Worm (Caenorhabditis elegans) whole organism, late embryonic: ENCODE data around the gene ztf-30.

Experiments
- C08G9.2 ChIP-seq: sonication (generic microtip); optimal IDR thresholded peaks from 2 replicates; lab custom pipeline; 2016; ENCODE audit warnings: mild to moderate bottlenecking, missing genetic modification characterization, moderate library complexity, missing compliant biosample characterization
- F13H6.1 ChIP-seq: sonication (generic microtip); optimal IDR thresholded peaks from 2 replicates; lab custom pipeline; 2016; ENCODE audit warnings: missing genetic modification characterization, missing compliant biosample characterization
- K09A11.1 ChIP-seq: sonication (generic microtip); optimal IDR thresholded peaks from 2 replicates; lab custom pipeline; 2017; ENCODE audit warnings: antibody characterized with exemption, mild to moderate bottlenecking, missing genetic modification characterization, missing compliant biosample characterization; ENCODE audit not compliant: insufficient read depth
- T23F11.4 ChIP-seq: fragments of 200-800 bp; sonication (Bioruptor generic); optimal IDR thresholded peaks from 2 replicates; lab custom pipeline; 2018; ENCODE audit warnings: mild to moderate bottlenecking, missing genetic modification characterization, missing compliant biosample characterization
- Y22D7AL.16 ChIP-seq: sonication (generic microtip); optimal IDR thresholded peaks from 2 replicates; lab custom pipeline; 2016; ENCODE audit warnings: missing genetic modification characterization, missing compliant biosample characterization
- ceh-18 ChIP-seq: sonication (generic microtip); optimal IDR thresholded peaks from 2 replicates; lab custom pipeline; 2016; ENCODE audit warnings: missing genetic modification characterization, missing compliant biosample characterization
- ceh-30 ChIP-seq: fragments of 150-350 bp; optimal IDR thresholded peaks from 2 replicates; lab custom pipeline; 2014; ENCODE audit warnings: missing biosample characterization, missing genetic modification characterization
- ceh-48 ChIP-seq: sonication (generic microtip); optimal IDR thresholded peaks from 2 replicates; lab custom pipeline; 2016; ENCODE audit warnings: missing genetic modification characterization, inconsistent platforms, missing compliant biosample characterization
- ceh-6 ChIP-seq: fragments of 200-800 bp; sonication (Bioruptor generic); optimal IDR thresholded peaks from 2 replicates; lab custom pipeline; 2018; ENCODE audit warnings: mild to moderate bottlenecking, missing genetic modification characterization, missing compliant biosample characterization
- ceh-9 ChIP-seq: sonication (generic microtip); optimal IDR thresholded peaks from 2 replicates; lab custom pipeline; 2016; ENCODE audit warnings: mild to moderate bottlenecking, missing genetic modification characterization, inconsistent platforms, missing compliant biosample characterization
- che-1 ChIP-seq: sonication (generic microtip); optimal IDR thresholded peaks from 2 replicates; lab custom pipeline; 2016; ENCODE audit warnings: mild to moderate bottlenecking, missing genetic modification characterization, missing compliant biosample characterization
- dmd-4 ChIP-seq: sonication (generic microtip); optimal IDR thresholded peaks from 2 replicates; lab custom pipeline; 2016; ENCODE audit warnings: borderline replicate concordance, missing genetic modification characterization, missing compliant biosample characterization
- dve-1 ChIP-seq: sonication (generic microtip); optimal IDR thresholded peaks from 2 replicates; lab custom pipeline; 2017; ENCODE audit warnings: antibody characterized with exemption, mild to moderate bottlenecking, missing genetic modification characterization, missing compliant biosample characterization
- elt-2 ChIP-seq: sonication (generic microtip); optimal IDR thresholded peaks from 2 replicates; lab custom pipeline; 2016; ENCODE audit warnings: missing genetic modification reagents, missing genetic modification characterization, missing compliant biosample characterization
- fkh-10 ChIP-seq: fragments of 150-350 bp; optimal IDR thresholded peaks from 2 replicates; lab custom pipeline; 2014; ENCODE audit warnings: missing biosample characterization, missing genetic modification reagents, missing genetic modification characterization
- fkh-6 ChIP-seq: sonication (generic microtip); optimal IDR thresholded peaks from 2 replicates; lab custom pipeline; 2016; ENCODE audit warnings: missing genetic modification characterization, missing compliant biosample characterization
- hlh-13 ChIP-seq: fragments of 200-800 bp; sonication (Bioruptor generic); optimal IDR thresholded peaks from 2 replicates; lab custom pipeline; 2018; ENCODE audit warnings: mild to moderate bottlenecking, missing genetic modification characterization, missing compliant biosample characterization
- hlh-30 ChIP-seq: sonication (generic microtip); optimal IDR thresholded peaks from 2 replicates; lab custom pipeline; 2017; ENCODE audit warnings: antibody characterized with exemption, missing genetic modification characterization, missing compliant biosample characterization; ENCODE audit not compliant: insufficient read depth
- hlh-6 ChIP-seq: sonication (generic microtip); optimal IDR thresholded peaks from 2 replicates; lab custom pipeline; 2016; ENCODE audit warnings: missing genotype, missing genetic modification characterization, missing compliant biosample characterization
- lim-6 ChIP-seq: sonication (generic microtip); optimal IDR thresholded peaks from 2 replicates; lab custom pipeline; 2016; ENCODE audit warnings: missing genetic modification characterization, missing compliant biosample characterization
- mec-3 ChIP-seq: sonication (generic microtip); optimal IDR thresholded peaks from 2 replicates; lab custom pipeline; 2016; ENCODE audit warnings: borderline replicate concordance, missing genetic modification characterization, missing compliant biosample characterization
- odd-2 ChIP-seq: sonication (generic microtip); optimal IDR thresholded peaks from 2 replicates; lab custom pipeline; 2017; ENCODE audit warnings: antibody characterized with exemption, mild to moderate bottlenecking, missing genetic modification characterization, missing compliant biosample characterization
- pat-9 ChIP-seq: fragments of 200-800 bp; sonication (Bioruptor generic); optimal IDR thresholded peaks from 2 replicates; lab custom pipeline; 2018; ENCODE audit warnings: mild to moderate bottlenecking, missing genetic modification characterization, moderate library complexity, missing compliant biosample characterization
- pax-1 ChIP-seq: fragments of 150-350 bp; optimal IDR thresholded peaks from 2 replicates; lab custom pipeline; 2014; ENCODE audit warnings: missing biosample characterization, missing genetic modification characterization
- pha-2 ChIP-seq: sonication (generic microtip); optimal IDR thresholded peaks from 2 replicates; lab custom pipeline; 2017; ENCODE audit warnings: mild to moderate bottlenecking, missing genetic modification characterization, missing compliant biosample characterization
- pha-4 ChIP-seq: fragments of 150-350 bp; optimal IDR thresholded peaks from 2 replicates; lab custom pipeline; 2018; ENCODE audit warnings: missing biosample characterization, missing genetic modification reagents, missing genetic modification characterization
- pros-1 ChIP-seq: fragments of 150-350 bp; optimal IDR thresholded peaks from 2 replicates; lab custom pipeline; 2014; ENCODE audit warnings: missing biosample characterization, missing genetic modification reagents, missing genetic modification characterization
- sox-2 ChIP-seq: fragments of 200-800 bp; sonication (Bioruptor generic); IDR thresholded peaks from 2 replicates; pipeline ENCODE4 v1.3.6; 2022; ENCODE audit warnings: missing genetic modification reagents, missing genetic modification characterization, missing compliant biosample characterization
- sox-4 ChIP-seq: sonication (generic microtip); optimal IDR thresholded peaks from 2 replicates; lab custom pipeline; 2017; ENCODE audit warnings: mild to moderate bottlenecking, missing genetic modification characterization, inconsistent platforms, missing compliant biosample characterization
- syd-9 ChIP-seq: sonication (generic microtip); optimal IDR thresholded peaks from 2 replicates; lab custom pipeline; 2016; ENCODE audit warnings: mild to moderate bottlenecking, missing genetic modification characterization, moderate library complexity, missing compliant biosample characterization
- tbx-2 ChIP-seq: sonication (generic microtip); optimal IDR thresholded peaks from 2 replicates; lab custom pipeline; 2016; ENCODE audit warnings: missing genetic modification characterization, missing compliant biosample characterization
- ttx-3 ChIP-seq: sonication (generic microtip); optimal IDR thresholded peaks from 2 replicates; lab custom pipeline; 2016; ENCODE audit warnings: missing genetic modification reagents, missing genetic modification characterization, missing compliant biosample characterization
- unc-42 ChIP-seq: sonication (generic microtip); optimal IDR thresholded peaks from 2 replicates; lab custom pipeline; 2016; ENCODE audit warnings: missing genotype, missing genetic modification characterization, missing compliant biosample characterization
- unc-55 ChIP-seq: sonication (generic microtip); optimal IDR thresholded peaks from 2 replicates; lab custom pipeline; 2017; ENCODE audit warnings: missing biosample characterization, missing genetic modification reagents, missing genetic modification characterization
- unc-86 ChIP-seq: sonication (generic microtip); optimal IDR thresholded peaks from 2 replicates; lab custom pipeline; 2016; ENCODE audit warnings: missing genetic modification characterization, missing compliant biosample characterization
- zip-5 ChIP-seq: sonication (generic microtip); optimal IDR thresholded peaks from 2 replicates; lab custom pipeline; 2016; ENCODE audit warnings: missing genetic modification characterization, missing compliant biosample characterization

Gene ztf-30

ce11 chrIII:8616587-8616986 lies 18.9 kb upstream of the ztf-30 start, which contains the start of gene C06E1.11:
Gene C06E1.11 (minus strand): TSS chrIII:8616687.
- TF ChIP-seq sox-4 (tag; lab: Kevin White, UChicago) (no peak), che-1 (tag; lab: Kevin White, UChicago) (no peak), odd-2 (tag; lab: Kevin White, UChicago) (no peak), sox-2 (GFP tag; lab: Robert Waterston, UW) (no peak), lim-6 (tag; lab: Kevin White, UChicago) (no peak), hlh-13 (no peak), hlh-30 (tag; lab: Kevin White, UChicago) (no peak), ceh-18 (tag; lab: Kevin White, UChicago) (no peak), ceh-30 (tag; lab: Kevin White, UChicago) (no peak), ceh-6 (GFP tag; lab: Kevin White, UChicago) (no peak), Y22D7AL.16 (tag; lab: Kevin White, UChicago) (no peak), pha-4 (tag; lab: Kevin White, UChicago) (no peak), pha-2 (tag; lab: Kevin White, UChicago) (no peak), ceh-48 (tag; lab: Kevin White, UChicago) (no peak), elt-2 (tag; lab: Kevin White, UChicago) (no peak), unc-86 (tag; lab: Kevin White, UChicago) (no peak), syd-9 (no peak), fkh-10 (GFP tag; lab: Kevin White, UChicago) (no peak), T23F11.4 (GFP tag; lab: Kevin White, UChicago) (no peak)

ce11 chrIII:8614490-8614889 lies 16.8 kb upstream of the ztf-30 start, which contains the start of gene rha-2:
Gene rha-2 (minus strand): TSS chrIII:8614569.
- no peak for TF ChIP-seq dve-1
- peak; percentile 47 for TF ChIP-seq unc-42
- TF ChIP-seq zip-5 (tag; lab: Kevin White, UChicago): no peak

ce11 chrIII:8613573-8613972 lies 15.9 kb upstream of the ztf-30 start:
- TF ChIP-seq mec-3 (tag; lab: Kevin White, UChicago) (no peak), hlh-13 (no peak), pat-9 (no peak)

ce11 chrIII:8611282-8611681 lies 13.6 kb upstream of the ztf-30 start:
- TF ChIP-seq C08G9.2 (tag; lab: Kevin White, UChicago): no peak
- no peak for TF ChIP-seq elt-2 (tag; lab: Kevin White, UChicago)
- no peak for TF ChIP-seq ttx-3 (tag; lab: Kevin White, UChicago)
- TF ChIP-seq K09A11.1 (tag; lab: Kevin White, UChicago): no peak
- TF ChIP-seq dmd-4 (tag; lab: Kevin White, UChicago): no peak
- no peak for TF ChIP-seq pax-1
- TF ChIP-seq F13H6.1 (tag; lab: Kevin White, UChicago): no peak
- TF ChIP-seq unc-55 (GFP tag; lab: Kevin White, UChicago): no peak
- TF ChIP-seq ceh-9 (tag; lab: Kevin White, UChicago): no peak
- TF ChIP-seq hlh-6: no peak
- no peak for TF ChIP-seq T23F11.4 (GFP tag; lab: Kevin White, UChicago)
- TF ChIP-seq Y22D7AL.16 (tag; lab: Kevin White, UChicago): no peak
- TF ChIP-seq pros-1 (tag; lab: Kevin White, UChicago): no peak
- no peak for TF ChIP-seq fkh-6
- no peak for TF ChIP-seq tbx-2
